Worm (Caenorhabditis elegans): ENCODE data around the gene sptl-2.

- TF ChIP-seq ceh-13 (GFP tag; optimal IDR thresholded peaks at IDR 0.05) (no peak), tra-4 (tag; optimal IDR thresholded peaks at IDR 0.05) (no peak), ama-1 (optimal IDR thresholded peaks at IDR 0.05) (peak; percentile 82), ceh-36 (tag; optimal IDR thresholded peaks at IDR 0.05) (peak; percentile 2), ets-7 (tag; optimal IDR thresholded peaks at IDR 0.05) (no peak), B0310.2 (tag; optimal IDR thresholded peaks at IDR 0.05) (no peak), hmg-4 (GFP tag; optimal IDR thresholded peaks at IDR 0.05) (peak; percentile 3), sea-1 (GFP tag; conservative IDR thresholded peaks at IDR 0.05) (no peak), tbx-11 (GFP tag; IDR thresholded peaks at IDR 0.05) (no peak), flt-1 (GFP tag; IDR thresholded peaks at IDR 0.05) (no peak)
These were observed 23.5 kb downstream of the sptl-2 start for ce11 chrV:8040247-8041084.

Measured in whole organism, early embryonic.